Fruit fly (Drosophila melanogaster) whole organism, pupa: Measurements from ENCODE around the gene Fas3.
A peak's percentile ranks its signal among the peaks of the same experiment; 100 is the strongest.

ENCODE experiments used
- CG10348 ChIP-seq: fragments of 200-800 bp; sonication (Bioruptor generic); IDR thresholded peaks from 2 replicates; pipeline ENCODE4 v1.3.6; 2022; ENCODE audit warnings: missing biosample characterization, missing genetic modification characterization
- CG12605 ChIP-seq: fragments of 200-800 bp; sonication (Bioruptor generic); IDR thresholded peaks from 2 replicates; pipeline ENCODE4 v1.3.6; 2022; ENCODE audit warnings: missing biosample characterization, missing genetic modification characterization
- CG13204 ChIP-seq: fragments of 200-800 bp; sonication (Bioruptor generic); optimal IDR thresholded peaks from 2 replicates; lab custom pipeline; 2018; ENCODE audit warnings: missing biosample characterization, mild to moderate bottlenecking, missing genetic modification characterization, moderate library complexity
- CG14655 ChIP-seq: fragments of 200-800 bp; sonication (Bioruptor generic); optimal IDR thresholded peaks from 3 replicates; lab custom pipeline; 2017; ENCODE audit warnings: mild to moderate bottlenecking, missing biosample characterization, missing genetic modification reagents, missing genetic modification characterization
- CG15710 ChIP-seq: fragments of 200-800 bp; sonication (Bioruptor generic); optimal IDR thresholded peaks from 2 replicates; lab custom pipeline; 2018; ENCODE audit warnings: missing biosample characterization, mild to moderate bottlenecking, missing genetic modification characterization, moderate library complexity
- CG17806 ChIP-seq: fragments of 200-800 bp; sonication (Bioruptor generic); optimal IDR thresholded peaks from 2 replicates; lab custom pipeline; 2018; ENCODE audit warnings: missing biosample characterization, mild to moderate bottlenecking, missing genetic modification characterization, moderate library complexity
- CG32121 ChIP-seq: fragments of 200-800 bp; sonication (Bioruptor generic); IDR thresholded peaks from 2 replicates; pipeline ENCODE4 v1.3.6; 2022; ENCODE audit warnings: missing biosample characterization, missing genetic modification characterization
- CG34367 ChIP-seq: fragments of 200-800 bp; sonication (Bioruptor generic); optimal IDR thresholded peaks from 2 replicates; lab custom pipeline; 2018; ENCODE audit warnings: missing biosample characterization, mild to moderate bottlenecking, missing genetic modification characterization
- CG4496 ChIP-seq: fragments of 200-800 bp; sonication (Bioruptor generic); IDR thresholded peaks from 3 replicates; pipeline ENCODE4 v1.3.6; 2022; ENCODE audit warnings: missing biosample characterization, missing genetic modification characterization
- CG8159 ChIP-seq: fragments of 200-800 bp; sonication (Bioruptor generic); optimal IDR thresholded peaks from 3 replicates; lab custom pipeline; 2018; ENCODE audit warnings: missing biosample characterization, mild to moderate bottlenecking, missing genetic modification characterization, moderate library complexity
- CG8301 ChIP-seq: fragments of 200-800 bp; sonication (Bioruptor generic); optimal IDR thresholded peaks from 2 replicates; lab custom pipeline; 2018; ENCODE audit warnings: missing biosample characterization, mild to moderate bottlenecking, missing genetic modification characterization
- CG9948 ChIP-seq: fragments of 200-800 bp; sonication (Bioruptor generic); optimal IDR thresholded peaks from 2 replicates; lab custom pipeline; 2018; ENCODE audit warnings: missing biosample characterization, mild to moderate bottlenecking, missing genetic modification characterization, moderate library complexity
- D1 ChIP-seq: fragments of 200-800 bp; sonication (Bioruptor generic); optimal IDR thresholded peaks from 2 replicates; lab custom pipeline; 2018; ENCODE audit warnings: missing biosample characterization, mild to moderate bottlenecking, missing genetic modification characterization, moderate library complexity
- EcR ChIP-seq: fragments of 200-800 bp; sonication (Bioruptor generic); optimal IDR thresholded peaks from 3 replicates; lab custom pipeline; 2019; ENCODE audit warnings: missing biosample characterization, missing genetic modification characterization, mild to moderate bottlenecking, moderate library complexity, missing genetic modification reagents
- Ets98B ChIP-seq: fragments of 200-800 bp; sonication (Bioruptor generic); IDR thresholded peaks from 2 replicates; pipeline ENCODE4 v1.3.6; 2022; ENCODE audit warnings: missing biosample characterization, missing genetic modification characterization
- Pif1A ChIP-seq: fragments of 200-800 bp; sonication (Bioruptor generic); optimal IDR thresholded peaks from 3 replicates; lab custom pipeline; 2016; ENCODE audit warnings: missing biosample characterization, missing genetic modification characterization
- Pif1B ChIP-seq: fragments of 200-800 bp; sonication (Bioruptor generic); optimal IDR thresholded peaks from 3 replicates; lab custom pipeline; 2016; ENCODE audit warnings: missing biosample characterization, missing genetic modification characterization
- Snoo ChIP-seq: fragments of 200-800 bp; sonication (Bioruptor generic); optimal IDR thresholded peaks from 3 replicates; lab custom pipeline; 2017; ENCODE audit warnings: missing biosample characterization, mild to moderate bottlenecking, missing genetic modification characterization, inconsistent platforms
- fd96Ca ChIP-seq: fragments of 200-800 bp; sonication (Bioruptor generic); IDR thresholded peaks from 3 replicates; pipeline ENCODE4 v1.3.6; 2022; ENCODE audit warnings: missing biosample characterization, missing genetic modification characterization
- gl ChIP-seq: fragments of 200-800 bp; sonication (Bioruptor generic); optimal IDR thresholded peaks from 2 replicates; lab custom pipeline; 2018; ENCODE audit warnings: missing biosample characterization, mild to moderate bottlenecking, missing genetic modification characterization
- rn ChIP-seq: fragments of 200-800 bp; sonication (Bioruptor generic); IDR thresholded peaks from 2 replicates; pipeline ENCODE4 v1.3.6; 2022; ENCODE audit warnings: missing biosample characterization, missing genetic modification characterization

Fas3 gene

DNA sequence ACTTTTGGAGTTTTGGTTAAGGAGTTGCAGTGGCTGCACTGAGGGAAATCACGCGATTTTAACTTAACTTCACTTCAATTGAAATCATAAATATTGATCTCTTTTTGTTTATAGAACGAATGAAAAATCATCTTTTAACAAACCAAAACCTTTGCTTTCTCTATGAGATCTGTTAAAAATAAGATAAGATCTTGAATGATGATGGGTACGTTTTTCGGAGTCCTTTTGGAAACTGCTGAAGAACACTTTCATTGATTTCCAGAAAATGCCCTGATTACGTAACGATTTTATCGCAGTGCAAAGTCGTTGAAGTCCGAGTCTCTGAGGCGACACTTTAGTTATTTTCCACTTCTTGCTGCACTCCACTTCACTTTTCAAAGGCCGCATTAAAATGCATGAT, 7.6 kb upstream of the Fas3 start:
- TF ChIP-seq fd96Ca (GFP tag; lab: Robert Waterston, UW), result peak; percentile 41; the same call in 2 of the 3 replicates
- TF ChIP-seq CG15710 (tag; lab: Kevin White, UChicago), result peak; percentile 91
- peak; percentile 51 for TF ChIP-seq CG13204 (GFP tag; lab: Kevin White, UChicago)
- TF ChIP-seq CG12605 (GFP tag; lab: Robert Waterston, UW), result peak; percentile 27; the same call in 1 of the 2 replicates
- TF ChIP-seq Ets98B, result no peak
- peak; percentile 86 for TF ChIP-seq Snoo (tag; lab: Kevin White, UChicago)
- TF ChIP-seq D1 (tag; lab: Kevin White, UChicago), result peak; percentile 72
- TF ChIP-seq CG8159 (tag; lab: Kevin White, UChicago), result peak; percentile 94
- peak; percentile 90 for TF ChIP-seq CG34367 (tag; lab: Kevin White, UChicago)
- TF ChIP-seq Pif1A (GFP tag; lab: Kevin White, UChicago), result peak; percentile 83
- peak; percentile 35; the same call in 1 of the 3 replicates for TF ChIP-seq CG4496 (GFP tag; lab: Robert Waterston, UW)
- TF ChIP-seq gl (tag; lab: Kevin White, UChicago), result peak; percentile 73
- peak; percentile 94 for TF ChIP-seq CG17806 (tag; lab: Kevin White, UChicago)
- no peak for TF ChIP-seq CG10348 (GFP tag; lab: Robert Waterston, UW)
- no peak for TF ChIP-seq EcR (GFP tag; lab: Kevin White, UChicago)
- peak; percentile 80 for TF ChIP-seq CG8301 (tag; lab: Kevin White, UChicago)
- peak; percentile 96 for TF ChIP-seq CG9948
- peak; percentile 92 for TF ChIP-seq CG14655 (GFP tag; lab: Kevin White, UChicago)
- peak; percentile 30; the same call in 1 of the 2 replicates for TF ChIP-seq rn (GFP tag; lab: Robert Waterston, UW)
- peak; percentile 81 for TF ChIP-seq Pif1B (GFP tag; lab: Kevin White, UChicago)
- 0 out of 2 replicates have a peak, but pooled peaks have one; percentile 60 for TF ChIP-seq CG32121 (GFP tag; lab: Robert Waterston, UW)

DNA sequence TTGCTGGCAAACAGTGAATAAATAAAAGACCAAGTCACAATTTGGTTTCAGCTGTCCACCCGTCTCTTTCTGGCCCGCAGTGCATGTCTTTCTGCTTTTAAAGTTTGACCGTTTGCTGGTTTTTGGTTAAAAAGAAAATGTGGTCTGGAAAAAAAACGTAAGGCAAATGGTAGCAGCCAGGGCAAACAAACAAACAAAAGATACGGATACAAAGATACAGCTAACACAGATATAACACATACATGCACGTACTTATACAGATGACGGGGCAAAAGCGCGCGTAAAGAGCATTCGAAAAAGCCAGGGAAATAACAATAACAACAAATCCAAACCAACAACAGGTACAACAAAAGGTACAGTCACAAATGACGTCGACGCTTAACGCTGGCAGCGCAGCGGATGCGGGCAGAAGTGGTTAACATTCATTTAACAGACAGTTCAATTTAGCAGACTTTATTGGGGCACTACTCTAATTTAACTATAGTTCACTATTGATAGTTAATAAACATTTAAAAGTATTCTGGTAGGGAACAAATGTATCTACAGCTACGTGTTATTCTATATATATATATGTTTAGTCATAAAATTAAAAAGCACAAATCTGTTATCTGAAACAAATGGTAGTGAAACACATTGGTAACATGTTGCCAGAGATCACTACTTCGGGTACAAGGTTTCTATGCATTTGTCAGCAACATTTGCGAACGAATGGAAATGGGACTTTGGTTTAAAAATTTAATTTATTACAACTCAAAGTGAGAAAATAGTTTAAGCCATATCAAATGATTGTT, 5.8 kb upstream of the Fas3 start:
- TF ChIP-seq Pif1B (GFP tag; lab: Kevin White, UChicago) (no peak), CG12605 (GFP tag; lab: Robert Waterston, UW) (peak; percentile 40; the same call in 1 of the 2 replicates), CG9948 (no peak), EcR (GFP tag; lab: Kevin White, UChicago) (peak; percentile 27), Ets98B (0 out of 2 replicates have a peak, but pooled peaks have one; percentile 29), fd96Ca (GFP tag; lab: Robert Waterston, UW) (peak; percentile 56; the same call in 1 of the 3 replicates)

DNA sequence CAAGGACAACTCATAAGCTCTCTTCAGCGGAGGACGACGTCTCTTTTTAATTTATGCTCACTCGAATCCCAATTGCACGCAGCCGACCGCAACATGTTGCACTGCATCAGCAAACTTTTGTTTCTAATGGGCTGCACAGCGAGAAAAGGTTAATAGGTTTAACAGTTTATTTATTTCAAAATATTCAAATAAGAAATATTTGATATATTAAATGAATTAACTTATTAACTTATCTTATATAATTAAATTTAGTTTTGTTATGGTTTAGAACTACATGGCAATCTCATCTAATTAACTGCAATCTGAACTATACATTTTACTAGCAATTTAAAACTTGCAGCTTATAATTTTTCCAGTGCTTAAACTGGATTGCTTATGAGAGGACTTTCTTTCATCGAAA, 4.4 kb upstream of the Fas3 start:
- TF ChIP-seq CG9948 (no peak), CG32121 (GFP tag; lab: Robert Waterston, UW) (peak; percentile 24; the same call in 1 of the 2 replicates), fd96Ca (GFP tag; lab: Robert Waterston, UW) (no peak), D1 (tag; lab: Kevin White, UChicago) (no peak), Pif1A (GFP tag; lab: Kevin White, UChicago) (no peak), EcR (GFP tag; lab: Kevin White, UChicago) (no peak), CG13204 (GFP tag; lab: Kevin White, UChicago) (no peak), CG15710 (tag; lab: Kevin White, UChicago) (no peak), CG10348 (GFP tag; lab: Robert Waterston, UW) (no peak), CG14655 (GFP tag; lab: Kevin White, UChicago) (peak; percentile 27), CG12605 (GFP tag; lab: Robert Waterston, UW) (no peak), Snoo (tag; lab: Kevin White, UChicago) (no peak), gl (tag; lab: Kevin White, UChicago) (no peak), CG34367 (tag; lab: Kevin White, UChicago) (no peak), Ets98B (no peak), rn (GFP tag; lab: Robert Waterston, UW) (no peak), CG8301 (tag; lab: Kevin White, UChicago) (peak; percentile 21), CG17806 (tag; lab: Kevin White, UChicago) (peak; percentile 13), CG8159 (tag; lab: Kevin White, UChicago) (peak; percentile 21), CG4496 (GFP tag; lab: Robert Waterston, UW) (peak; percentile 13; the same call in 1 of the 3 replicates), Pif1B (GFP tag; lab: Kevin White, UChicago) (no peak)

DNA sequence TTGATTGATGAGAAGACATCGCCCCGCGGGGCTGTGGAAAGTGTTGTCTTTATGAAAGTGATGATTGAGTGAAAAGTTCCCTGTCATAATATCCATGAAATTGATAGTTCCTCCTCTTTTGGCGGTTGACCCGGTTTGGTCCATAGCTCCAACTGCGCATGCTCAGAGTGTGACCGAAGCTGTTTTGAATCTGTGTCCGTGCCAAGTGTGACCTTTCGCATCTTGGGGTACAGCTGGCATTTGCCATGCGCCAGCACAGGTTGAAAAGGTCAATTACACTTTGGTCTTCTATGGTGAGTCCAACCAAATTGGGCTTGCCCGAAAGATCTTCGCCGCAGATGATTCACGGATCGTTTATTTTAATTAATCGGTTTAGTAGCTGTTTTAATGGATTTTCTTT, 1.0 kb downstream of the Fas3 start:
- no peak for TF ChIP-seq CG34367 (tag; lab: Kevin White, UChicago)
- TF ChIP-seq fd96Ca (GFP tag; lab: Robert Waterston, UW), result no peak
- TF ChIP-seq D1 (tag; lab: Kevin White, UChicago), result no peak
- no peak for TF ChIP-seq EcR (GFP tag; lab: Kevin White, UChicago)
- TF ChIP-seq CG10348 (GFP tag; lab: Robert Waterston, UW), result no peak
- TF ChIP-seq CG15710 (tag; lab: Kevin White, UChicago), result no peak
- TF ChIP-seq Snoo (tag; lab: Kevin White, UChicago), result no peak
- no peak for TF ChIP-seq CG14655 (GFP tag; lab: Kevin White, UChicago)
- TF ChIP-seq gl (tag; lab: Kevin White, UChicago), result no peak
- no peak for TF ChIP-seq CG4496 (GFP tag; lab: Robert Waterston, UW)
- TF ChIP-seq CG8301 (tag; lab: Kevin White, UChicago), result no peak
- no peak for TF ChIP-seq CG17806 (tag; lab: Kevin White, UChicago)
- no peak for TF ChIP-seq CG9948
- TF ChIP-seq Pif1A (GFP tag; lab: Kevin White, UChicago), result no peak
- TF ChIP-seq rn (GFP tag; lab: Robert Waterston, UW), result no peak
